Fruit fly (Drosophila melanogaster) Kc167 (cell line): ENCODE results near the gene CG11726.

ENCODE experiments used
- Myc ChIP-seq: fragments of >200 bp; optimal IDR thresholded peaks from 2 replicates; lab custom pipeline; 2017; ENCODE audit warnings: missing external identifiers
- Sin3A ChIP-seq: fragments of >200 bp; optimal IDR thresholded peaks from 2 replicates; lab custom pipeline; 2018; ENCODE audit warnings: missing external identifiers
- h ChIP-seq: fragments of >200 bp; optimal IDR thresholded peaks from 3 replicates; lab custom pipeline; 2018; ENCODE audit warnings: missing external identifiers
- insv ChIP-seq: fragments of >200 bp; optimal IDR thresholded peaks from 3 replicates; lab custom pipeline; 2018; ENCODE audit warnings: missing external identifiers
- psq ChIP-seq: fragments of >200 bp; optimal IDR thresholded peaks from 2 replicates; lab custom pipeline; 2017; ENCODE audit warnings: missing external identifiers

dm6 chr3L:11431926-11432323, 37.4 kb downstream of the CG11726 start:
- TF ChIP-seq psq (lab: Kevin White, UChicago) (no peak), Myc (lab: Kevin White, UChicago) (no peak), Sin3A (no peak), insv (lab: Kevin White, UChicago) (no peak), h (lab: Kevin White, UChicago) (no peak)
